Fruit fly (Drosophila melanogaster): Measurements from ENCODE around the gene PolrMT.

PolrMT gene

dm6 chr2L:1072184-1072583 lies 36.0 kb downstream of the PolrMT start (continued):
- peak; percentile 50; the same call in 2 of the 3 replicates for TF ChIP-seq CG2889 (GFP tag; IDR thresholded peaks at IDR 0.05)
- peak; percentile 82 for TF ChIP-seq CG30431 (GFP tag; optimal IDR thresholded peaks at IDR 0.05)
- peak; percentile 73 for TF ChIP-seq peb (GFP tag; IDR thresholded peaks at IDR 0.05)
- TF ChIP-seq CG14050 (GFP tag; IDR thresholded peaks at IDR 0.05): peak; percentile 85
- peak; percentile 91 for TF ChIP-seq mam (GFP tag; optimal IDR thresholded peaks at IDR 0.05)
- TF ChIP-seq Atf3 (GFP tag; optimal IDR thresholded peaks at IDR 0.05): peak; percentile 90
- TF ChIP-seq CG13624 (GFP tag; optimal IDR thresholded peaks at IDR 0.05): peak; percentile 83
- peak; percentile 90 for TF ChIP-seq en (GFP tag; optimal IDR thresholded peaks at IDR 0.05)
- TF ChIP-seq onecut (GFP tag; IDR thresholded peaks at IDR 0.05): peak; percentile 92
- peak; percentile 96 for TF ChIP-seq CG17359 (tag; optimal IDR thresholded peaks at IDR 0.05)
- TF ChIP-seq otp (GFP tag; IDR thresholded peaks at IDR 0.05): peak; percentile 98
- TF ChIP-seq Bteb2 (GFP tag; optimal IDR thresholded peaks at IDR 0.05): peak; percentile 81
- TF ChIP-seq CG7372 (GFP tag; IDR thresholded peaks at IDR 0.05): peak; percentile 74
- TF ChIP-seq H15 (GFP tag; IDR thresholded peaks at IDR 0.05): peak; percentile 83
- peak; percentile 85 for TF ChIP-seq fd3F (GFP tag; optimal IDR thresholded peaks at IDR 0.05)
- peak; percentile 86 for TF ChIP-seq CG43689 (GFP tag; IDR thresholded peaks at IDR 0.05)
- TF ChIP-seq Deaf1 (tag; optimal IDR thresholded peaks at IDR 0.05): peak; percentile 50
- TF ChIP-seq HLH54F (GFP tag; optimal IDR thresholded peaks at IDR 0.05): peak; percentile 75
- TF ChIP-seq CG33213 (GFP tag; optimal IDR thresholded peaks at IDR 0.05): peak; percentile 96
- TF ChIP-seq CG8281 (tag; optimal IDR thresholded peaks at IDR 0.05): peak; percentile 86
- TF ChIP-seq yki (optimal IDR thresholded peaks at IDR 0.05): no peak
- TF ChIP-seq CG7987 (GFP tag; optimal IDR thresholded peaks at IDR 0.05): peak; percentile 98
- TF ChIP-seq NfI (GFP tag; optimal IDR thresholded peaks at IDR 0.05): peak; percentile 80
- TF ChIP-seq Lim3 (GFP tag; IDR thresholded peaks at IDR 0.05): no peak
- peak; percentile 97 for TF ChIP-seq CG1792 (GFP tag; optimal IDR thresholded peaks at IDR 0.05)
- peak; percentile 93 for TF ChIP-seq CG5953 (GFP tag; IDR thresholded peaks at IDR 0.05)
- peak; percentile 93 for TF ChIP-seq CG11695 (GFP tag; IDR thresholded peaks at IDR 0.05)
- TF ChIP-seq CG8290 (GFP tag; optimal IDR thresholded peaks at IDR 0.05): peak; percentile 95
- peak; percentile 97 to 98 for TF ChIP-seq CG8290 (tag; optimal IDR thresholded peaks at IDR 0.05)
- TF ChIP-seq CG17328 (GFP tag; IDR thresholded peaks at IDR 0.05): peak; percentile 86
- TF ChIP-seq CG31224 (GFP tag; IDR thresholded peaks at IDR 0.05): peak; percentile 78
- TF ChIP-seq CG7745 (tag; optimal IDR thresholded peaks at IDR 0.05): peak; percentile 90
- no peak for TF ChIP-seq amos (GFP tag; IDR thresholded peaks at IDR 0.05; ENCODE audit: partially characterized antibody)
- TF ChIP-seq CG4328 (GFP tag; optimal IDR thresholded peaks at IDR 0.05): peak; percentile 95
- TF ChIP-seq ken (GFP tag; IDR thresholded peaks at IDR 0.05): peak; percentile 84
- peak; percentile 45 for TF ChIP-seq ftz-f1 (GFP tag; optimal IDR thresholded peaks at IDR 0.05)
- peak; percentile 94 for TF ChIP-seq ara (GFP tag; IDR thresholded peaks at IDR 0.05)
- peak; percentile 90 for TF ChIP-seq CG3281 (GFP tag; optimal IDR thresholded peaks at IDR 0.05)
- TF ChIP-seq CG2129 (GFP tag; IDR thresholded peaks at IDR 0.05; ENCODE audit: partially characterized antibody): no peak
- TF ChIP-seq ewg (GFP tag; optimal IDR thresholded peaks at IDR 0.05): peak; percentile 89
- TF ChIP-seq Hr78 (GFP tag; optimal IDR thresholded peaks at IDR 0.05): peak in 1 of 2 experiments; percentile 68
- peak; percentile 90 for TF ChIP-seq grn (GFP tag; optimal IDR thresholded peaks at IDR 0.05)
- TF ChIP-seq Atf-2 (GFP tag; optimal IDR thresholded peaks at IDR 0.05): peak; percentile 84
- TF ChIP-seq CG4617 (GFP tag; optimal IDR thresholded peaks at IDR 0.05; ENCODE audit: borderline replicate concordance): peak; percentile 78
- peak; percentile 76 for TF ChIP-seq twi (tag; optimal IDR thresholded peaks at IDR 0.05)
- peak; percentile 61 for TF ChIP-seq HmgD (GFP tag; optimal IDR thresholded peaks at IDR 0.05)
- TF ChIP-seq CG3995 (GFP tag; optimal IDR thresholded peaks at IDR 0.05): peak; percentile 58
- TF ChIP-seq CG1529 (GFP tag; optimal IDR thresholded peaks at IDR 0.05): peak; percentile 97
- TF ChIP-seq CG34376 (GFP tag; optimal IDR thresholded peaks at IDR 0.05): peak; percentile 80
- peak; percentile 91 for TF ChIP-seq CG11247 (GFP tag; IDR thresholded peaks at IDR 0.05)
- peak; percentile 97 for TF ChIP-seq lab (GFP tag; optimal IDR thresholded peaks at IDR 0.05)
- peak; percentile 67 to 92 for TF ChIP-seq Hr51 (GFP tag; optimal IDR thresholded peaks at IDR 0.05)
